Worm (Caenorhabditis elegans): ENCODE measurements around the gene agt-2.

Gene agt-2

ce11 chrII:5377467-5378238 is 4.0 kb upstream of the agt-2 start, which contains the start of gene prdx-2 (continued):
- peak; percentile 77 for TF ChIP-seq dpl-1 (GFP tag; optimal IDR thresholded peaks at IDR 0.05)
- peak; percentile 89 for TF ChIP-seq madf-8 (GFP tag; conservative IDR thresholded peaks at IDR 0.05)
- TF ChIP-seq unc-130 (GFP tag; optimal IDR thresholded peaks at IDR 0.05): peak; percentile 37
- TF ChIP-seq madf-3 (GFP tag; IDR thresholded peaks at IDR 0.05): peak; percentile 86; the same call in 1 of the 2 replicates
- TF ChIP-seq tbx-9 (tag; optimal IDR thresholded peaks at IDR 0.05; ENCODE audit: borderline replicate concordance): no peak
- peak; percentile 87 for TF ChIP-seq efl-1 (GFP tag; optimal IDR thresholded peaks at IDR 0.05)
- TF ChIP-seq ceh-40 (GFP tag; IDR thresholded peaks at IDR 0.05): no peak
- TF ChIP-seq dox-1 (GFP tag; IDR thresholded peaks at IDR 0.05): peak; percentile 82

ce11 chrII:5374967-5375366 is 1.3 kb upstream of the agt-2 start, which contains the start of gene algn-2:
TSS of gene algn-2 (plus strand) at chrII:5375267.
- no peak for TF ChIP-seq K11D2.4 (GFP tag; IDR thresholded peaks at IDR 0.05)
- no peak for TF ChIP-seq K12H6.12 (tag; optimal IDR thresholded peaks at IDR 0.05)
- no peak for TF ChIP-seq nhr-179 (tag; optimal IDR thresholded peaks at IDR 0.05)
- TF ChIP-seq B0336.3 (GFP tag; IDR thresholded peaks at IDR 0.05): no peak
- no peak for TF ChIP-seq unc-62 (GFP tag; optimal IDR thresholded peaks at IDR 0.05)
- no peak for TF ChIP-seq lin-40 (tag; optimal IDR thresholded peaks at IDR 0.05)
- no peak for TF ChIP-seq egl-44 (GFP tag; IDR thresholded peaks at IDR 0.05)
- no peak for TF ChIP-seq tbx-9 (tag; optimal IDR thresholded peaks at IDR 0.05; ENCODE audit: borderline replicate concordance)
- TF ChIP-seq madf-6 (GFP tag; IDR thresholded peaks at IDR 0.05): no peak
- no peak for TF ChIP-seq madf-3 (GFP tag; IDR thresholded peaks at IDR 0.05)
- TF ChIP-seq athp-1 (tag; optimal IDR thresholded peaks at IDR 0.05): no peak
- no peak for TF ChIP-seq attf-3 (GFP tag; conservative IDR thresholded peaks at IDR 0.05)
- TF ChIP-seq pbrm-1 (GFP tag; IDR thresholded peaks at IDR 0.05): no peak
- no peak for TF ChIP-seq bed-2 (GFP tag; IDR thresholded peaks at IDR 0.05)

- TF ChIP-seq snpc-3.4 (tag; optimal IDR thresholded peaks at IDR 0.05): no peak
- TF ChIP-seq D2030.7 (GFP tag; IDR thresholded peaks at IDR 0.05): no peak
- TF ChIP-seq chd-7 (tag; optimal IDR thresholded peaks at IDR 0.05): no peak
- TF ChIP-seq let-607 (tag; optimal IDR thresholded peaks at IDR 0.05): no peak
- no peak for TF ChIP-seq zfh-2 (GFP tag; conservative IDR thresholded peaks at IDR 0.05)
- no peak for TF ChIP-seq ceh-91 (GFP tag; IDR thresholded peaks at IDR 0.05)
- no peak for TF ChIP-seq nhr-179 (tag; optimal IDR thresholded peaks at IDR 0.05)
- TF ChIP-seq Y56A3A.18 (GFP tag; IDR thresholded peaks at IDR 0.05): no peak
- no peak for TF ChIP-seq snpc-1.3 (tag; optimal IDR thresholded peaks at IDR 0.05; ENCODE audit: insufficient read depth)
- no peak for TF ChIP-seq B0261.1 (tag; optimal IDR thresholded peaks at IDR 0.05)
- TF ChIP-seq mcd-1 (GFP tag; IDR thresholded peaks at IDR 0.05): no peak
Observed at ce11 chrII:5370641-5371040, 3.0 kb downstream of the agt-2 start, which contains the start of gene F09E5.12. TSS of gene F09E5.12 (minus strand) at chrII:5370741.

- TF ChIP-seq attf-6 (GFP tag; IDR thresholded peaks at IDR 0.05) (no peak), F22D6.2 (tag; optimal IDR thresholded peaks at IDR 0.05) (no peak)
Observed at ce11 chrII:5365645-5366044, 8.0 kb downstream of the agt-2 start, which contains the start of gene F09E5.16. TSS of gene F09E5.16 (minus strand) at chrII:5365745.

Data from whole organism, young adult.